Worm (Caenorhabditis elegans) whole organism, mixed stage, embryonic: ENCODE measurements around the gene Y116A8A.2.
"Not testable (repeated sequence)": the region's sequence is repeated elsewhere in the genome, so short reads cannot be mapped to it uniquely, and the experiment has no call there.

Experiments used
- bed-3 ChIP-seq: fragments of 200-800 bp; sonication (Bioruptor generic); optimal IDR thresholded peaks from 3 replicates; lab custom pipeline; 2018; ENCODE audit warnings: mild to moderate bottlenecking, missing genetic modification characterization, moderate library complexity, missing compliant biosample characterization
- ces-1 ChIP-seq: fragments of 150-350 bp; optimal IDR thresholded peaks from 2 replicates; lab custom pipeline; 2014; ENCODE audit warnings: missing biosample characterization, missing genetic modification reagents, missing genetic modification characterization
- drap-1 ChIP-seq: fragments of 200-800 bp; sonication (Bioruptor generic); optimal IDR thresholded peaks from 3 replicates; lab custom pipeline; 2018; ENCODE audit warnings: mild to moderate bottlenecking, missing genetic modification characterization, missing compliant biosample characterization
- elt-1 ChIP-seq: sonication (generic microtip); optimal IDR thresholded peaks from 2 replicates; lab custom pipeline; 2017; ENCODE audit warnings: missing genetic modification characterization, mild to moderate bottlenecking, missing compliant biosample characterization, antibody characterized with exemption, moderate library complexity, borderline replicate concordance; ENCODE audit not compliant: insufficient read depth
- lin-13 ChIP-seq: fragments of 150-350 bp; optimal IDR thresholded peaks from 2 replicates; lab custom pipeline; 2014; ENCODE audit warnings: missing biosample characterization, missing genetic modification characterization
- lin-32 ChIP-seq: fragments of 200-800 bp; sonication (Bioruptor generic); optimal IDR thresholded peaks from 2 replicates; lab custom pipeline; 2018; ENCODE audit warnings: mild to moderate bottlenecking, missing genetic modification characterization, missing compliant biosample characterization
- nhr-2 ChIP-seq: fragments of 150-350 bp; optimal IDR thresholded peaks from 2 replicates; lab custom pipeline; 2014; ENCODE audit warnings: missing biosample characterization, missing genetic modification characterization
- nhr-76 ChIP-seq: sonication (generic microtip); optimal IDR thresholded peaks from 2 replicates; lab custom pipeline; 2017; ENCODE audit warnings: missing biosample characterization, missing genetic modification characterization
- pha-4 ChIP-seq: fragments of 150-350 bp; optimal IDR thresholded peaks from 2 replicates; lab custom pipeline; 2018; ENCODE audit warnings: missing biosample characterization, missing genetic modification reagents, missing genetic modification characterization
- snpc-4 ChIP-seq: fragments of 150-350 bp; optimal IDR thresholded peaks from 2 replicates; lab custom pipeline; 2014; ENCODE audit warnings: missing biosample characterization, missing genetic modification characterization
- unc-39 ChIP-seq: fragments of 150-350 bp; optimal IDR thresholded peaks from 2 replicates; lab custom pipeline; 2014; ENCODE audit warnings: missing biosample characterization, missing genetic modification characterization
- unc-62 ChIP-seq: fragments of 150-350 bp; optimal IDR thresholded peaks from 2 replicates; lab custom pipeline; 2014; ENCODE audit warnings: missing biosample characterization, missing genetic modification reagents, missing genetic modification characterization

ce11 chrIV:16845376-16845775 lies 31.7 kb upstream of the Y116A8A.2 start:
- not testable (repeated sequence) for TF ChIP-seq elt-1 (tag; lab: Kevin White, UChicago); bed-3 (GFP tag; lab: Kevin White, UChicago); lin-32 (GFP tag; lab: Kevin White, UChicago); unc-39 (tag; lab: Kevin White, UChicago); pha-4 (tag; lab: Kevin White, UChicago); ces-1; snpc-4; unc-62 (GFP tag; lab: Kevin White, UChicago); drap-1 (GFP tag; lab: Kevin White, UChicago); lin-13; nhr-76 (tag; lab: Kevin White, UChicago); nhr-2
